Worm (Caenorhabditis elegans) whole organism, L3 larva: ENCODE data around the gene C52G5.2.

Experiments
- R02D3.7 ChIP-seq: fragments of 150-350 bp; optimal IDR thresholded peaks from 2 replicates; lab custom pipeline; 2014; ENCODE audit warnings: missing biosample characterization, missing genetic modification characterization
- ZK546.5 ChIP-seq: sonication (generic microtip); optimal IDR thresholded peaks from 2 replicates; lab custom pipeline; 2017; ENCODE audit warnings: missing biosample characterization, missing genetic modification characterization
- ama-1 ChIP-seq: fragments of 150-350 bp; optimal IDR thresholded peaks from 2 replicates; lab custom pipeline; 2018
- ceh-28 ChIP-seq: fragments of 150-350 bp; optimal IDR thresholded peaks from 2 replicates; lab custom pipeline; 2014; ENCODE audit warnings: missing biosample characterization, missing genetic modification reagents, missing genetic modification characterization
- ceh-82 ChIP-seq: fragments of 150-350 bp; optimal IDR thresholded peaks from 2 replicates; lab custom pipeline; 2014; ENCODE audit warnings: missing biosample characterization, missing genetic modification characterization
- ceh-9 ChIP-seq: sonication (generic microtip); optimal IDR thresholded peaks from 2 replicates; lab custom pipeline; 2018; ENCODE audit warnings: missing biosample characterization, missing genetic modification characterization
- daf-12 ChIP-seq: fragments of 150-350 bp; optimal IDR thresholded peaks from 2 replicates; lab custom pipeline; 2014; ENCODE audit warnings: missing biosample characterization, missing genetic modification reagents, missing genetic modification characterization
- egl-5 ChIP-seq: fragments of 150-350 bp; optimal IDR thresholded peaks from 2 replicates; lab custom pipeline; 2017; ENCODE audit warnings: missing biosample characterization, missing genetic modification reagents, missing genetic modification characterization, inconsistent platforms
- elt-1 ChIP-seq: fragments of 150-350 bp; optimal IDR thresholded peaks from 2 replicates; lab custom pipeline; 2014; ENCODE audit warnings: missing biosample characterization, missing genetic modification characterization
- elt-2 ChIP-seq: sonication (generic microtip); optimal IDR thresholded peaks from 2 replicates; lab custom pipeline; 2016; ENCODE audit warnings: missing genetic modification reagents, mild to moderate bottlenecking, missing genetic modification characterization, missing compliant biosample characterization
- elt-3 ChIP-seq, 3 experiments: fragments of 150-350 bp in 1 of 3; sonication (generic microtip) in 2 of 3; optimal IDR thresholded peaks; 2 replicates in 2 of 3; 4 replicates in 1 of 3; lab custom pipeline; 2014 to 2017; ENCODE audit warnings: missing biosample characterization in 3 of 3, missing genetic modification characterization in 3 of 3
- eor-1 ChIP-seq, 2 experiments: fragments of 150-350 bp; optimal IDR thresholded peaks; 2 replicates each; lab custom pipeline; 2014 to 2018; ENCODE audit warnings: missing biosample characterization in 2 of 2, missing genetic modification characterization in 2 of 2
- fos-1 ChIP-seq: fragments of 150-350 bp; optimal IDR thresholded peaks from 2 replicates; lab custom pipeline; 2014; ENCODE audit warnings: missing biosample characterization, missing genetic modification characterization
- hmg-11 ChIP-seq: sonication (generic microtip); optimal IDR thresholded peaks from 2 replicates; lab custom pipeline; 2016; ENCODE audit warnings: missing genetic modification characterization, missing compliant biosample characterization
- jun-1 ChIP-seq: fragments of 150-350 bp; optimal IDR thresholded peaks from 2 replicates; lab custom pipeline; 2014; ENCODE audit warnings: missing biosample characterization, missing genetic modification reagents, missing genetic modification characterization
- lin-15B ChIP-seq: fragments of 150-350 bp; optimal IDR thresholded peaks from 2 replicates; lab custom pipeline; 2014; ENCODE audit warnings: missing biosample characterization, missing genetic modification characterization
- lin-39 ChIP-seq: fragments of 150-350 bp; optimal IDR thresholded peaks from 2 replicates; lab custom pipeline; 2018; ENCODE audit warnings: missing biosample characterization, missing genetic modification reagents, missing genetic modification characterization
- lsy-12 ChIP-seq: sonication (generic microtip); optimal IDR thresholded peaks from 2 replicates; lab custom pipeline; 2016; ENCODE audit warnings: mild to moderate bottlenecking, missing genetic modification characterization, missing compliant biosample characterization
- mdl-1 ChIP-seq: fragments of 150-350 bp; optimal IDR thresholded peaks from 2 replicates; lab custom pipeline; 2014; ENCODE audit warnings: missing biosample characterization, missing genetic modification characterization
- mml-1 ChIP-seq: fragments of 150-350 bp; sonication (generic microtip); optimal IDR thresholded peaks from 3 replicates; lab custom pipeline; 2014; ENCODE audit warnings: missing biosample characterization, missing genetic modification characterization
- nfya-1 ChIP-seq: sonication (generic microtip); optimal IDR thresholded peaks from 2 replicates; lab custom pipeline; 2017; ENCODE audit warnings: missing genetic modification characterization, mild to moderate bottlenecking, missing compliant biosample characterization, antibody characterized with exemption, moderate library complexity; ENCODE audit not compliant: insufficient read depth
- nhr-12 ChIP-seq: fragments of 150-350 bp; optimal IDR thresholded peaks from 2 replicates; lab custom pipeline; 2014; ENCODE audit warnings: missing biosample characterization, missing genetic modification characterization
- nhr-23 ChIP-seq: fragments of 150-350 bp; optimal IDR thresholded peaks from 2 replicates; lab custom pipeline; 2014; ENCODE audit warnings: missing biosample characterization, missing genetic modification reagents, missing genetic modification characterization
- nhr-237 ChIP-seq: fragments of 150-350 bp; optimal IDR thresholded peaks from 2 replicates; lab custom pipeline; 2014; ENCODE audit warnings: missing biosample characterization, missing genetic modification characterization
- nhr-28 ChIP-seq: fragments of 150-350 bp; optimal IDR thresholded peaks from 2 replicates; lab custom pipeline; 2014; ENCODE audit warnings: missing biosample characterization, missing genetic modification characterization
- nhr-43 ChIP-seq: sonication (generic microtip); optimal IDR thresholded peaks from 2 replicates; lab custom pipeline; 2016; ENCODE audit warnings: mild to moderate bottlenecking, missing genetic modification characterization, missing compliant biosample characterization; ENCODE audit not compliant: poor library complexity, severe bottlenecking
- nhr-67 ChIP-seq: fragments of 150-350 bp; optimal IDR thresholded peaks from 2 replicates; lab custom pipeline; 2014; ENCODE audit warnings: missing biosample characterization, missing genetic modification characterization
- nhr-76 ChIP-seq: fragments of 150-350 bp; sonication (generic microtip); optimal IDR thresholded peaks from 5 replicates; lab custom pipeline; 2014; ENCODE audit warnings: missing biosample characterization, missing genetic modification characterization
- nhr-77 ChIP-seq: fragments of 150-350 bp; optimal IDR thresholded peaks from 2 replicates; lab custom pipeline; 2014; ENCODE audit warnings: missing biosample characterization, missing genetic modification characterization
- pqm-1 ChIP-seq: fragments of 150-350 bp; optimal IDR thresholded peaks from 2 replicates; lab custom pipeline; 2017; ENCODE audit warnings: missing biosample characterization, missing genetic modification characterization, inconsistent platforms
- skn-1 ChIP-seq: fragments of 150-350 bp; optimal IDR thresholded peaks from 2 replicates; lab custom pipeline; 2014; ENCODE audit warnings: missing biosample characterization, missing genetic modification characterization
- snpc-4 ChIP-seq: fragments of 150-350 bp; optimal IDR thresholded peaks from 2 replicates; lab custom pipeline; 2014; ENCODE audit warnings: missing biosample characterization, missing genetic modification characterization
- unc-39 ChIP-seq: sonication (generic microtip); optimal IDR thresholded peaks from 4 replicates; lab custom pipeline; 2017; ENCODE audit warnings: missing biosample characterization, missing genetic modification characterization
- unc-62 ChIP-seq: fragments of 150-350 bp; sonication (generic microtip); optimal IDR thresholded peaks from 4 replicates; lab custom pipeline; 2014; ENCODE audit warnings: missing biosample characterization, missing genetic modification reagents, missing genetic modification characterization
- ztf-11 ChIP-seq: fragments of 150-350 bp; optimal IDR thresholded peaks from 2 replicates; lab custom pipeline; 2014; ENCODE audit warnings: missing biosample characterization, missing genetic modification characterization
- ztf-4 ChIP-seq: fragments of 150-350 bp; optimal IDR thresholded peaks from 2 replicates; lab custom pipeline; 2014; ENCODE audit warnings: missing biosample characterization, missing genetic modification characterization

C52G5.2 gene

DNA sequence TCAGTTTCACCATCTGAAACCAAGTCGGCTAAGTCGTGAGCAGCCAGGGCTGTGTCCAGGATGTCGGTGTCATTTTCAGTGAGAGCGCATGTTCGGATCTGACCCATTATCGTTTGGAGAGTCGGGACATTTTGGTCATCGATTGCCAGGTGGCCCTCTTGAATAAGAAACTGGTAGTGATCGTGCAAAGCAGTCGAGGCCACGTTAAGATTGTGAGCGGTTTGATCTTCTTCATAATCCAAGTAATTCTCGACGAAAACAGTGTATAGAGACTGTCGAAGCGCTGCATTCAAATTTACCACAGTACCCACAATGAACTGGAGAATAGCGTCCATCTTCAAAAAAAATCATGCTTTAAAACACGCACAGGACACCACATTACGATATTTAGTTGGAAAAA lies 19.4 kb downstream of the C52G5.2 start, which contains the start of gene T14G8.6:
Gene T14G8.6, minus strand, starts transcription at position 338 of the 400 bp plus-strand sequence.
- TF ChIP-seq snpc-4 (no peak), elt-3 (tag; optimal IDR thresholded peaks at IDR 0.05; lab: Kevin White, UChicago) (no peak), fos-1 (tag; lab: Kevin White, UChicago) (no peak), ceh-82 (tag; lab: Kevin White, UChicago) (no peak), ztf-11 (tag; lab: Kevin White, UChicago) (no peak), mdl-1 (no peak)

- TF ChIP-seq nhr-77 (tag; lab: Kevin White, UChicago) = no peak
- TF ChIP-seq, all 47 proteins: peak for 0
Measured at ce11 chrX:12863262-12863661, 20.2 kb downstream of the C52G5.2 start.

DNA sequence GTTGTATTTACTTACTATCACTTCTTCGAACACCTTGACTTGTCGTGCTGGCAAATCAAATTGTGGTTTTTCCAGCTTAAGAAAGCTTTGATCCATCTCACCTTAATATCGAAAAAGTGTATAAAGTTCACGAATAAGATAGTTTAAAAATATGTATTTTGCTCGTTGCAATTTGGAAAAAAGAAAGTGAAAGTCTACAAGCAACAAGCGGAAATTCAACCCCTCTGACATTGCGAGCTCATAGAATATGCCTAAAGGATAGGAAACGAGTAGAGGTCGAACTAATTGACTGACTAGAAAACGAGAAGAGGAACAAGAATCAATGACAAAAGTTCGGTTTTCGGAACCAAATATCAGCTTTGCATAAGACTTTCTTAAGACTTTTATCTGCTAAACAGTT lies 20.7 kb downstream of the C52G5.2 start, which contains the start of gene T14G8.4:
Gene T14G8.4, minus strand, starts transcription at position 101 of the 400 bp plus-strand sequence.
- TF ChIP-seq ama-1 (lab: Kevin White, UChicago) (no peak), jun-1 (tag; lab: Kevin White, UChicago) (no peak), elt-1 (tag; lab: Kevin White, UChicago) (no peak), mdl-1 (no peak), unc-62 (GFP tag; lab: Kevin White, UChicago) (no peak), nhr-28 (tag; lab: Kevin White, UChicago) (no peak), nhr-43 (tag; lab: Kevin White, UChicago) (no peak), lsy-12 (no peak)

DNA sequence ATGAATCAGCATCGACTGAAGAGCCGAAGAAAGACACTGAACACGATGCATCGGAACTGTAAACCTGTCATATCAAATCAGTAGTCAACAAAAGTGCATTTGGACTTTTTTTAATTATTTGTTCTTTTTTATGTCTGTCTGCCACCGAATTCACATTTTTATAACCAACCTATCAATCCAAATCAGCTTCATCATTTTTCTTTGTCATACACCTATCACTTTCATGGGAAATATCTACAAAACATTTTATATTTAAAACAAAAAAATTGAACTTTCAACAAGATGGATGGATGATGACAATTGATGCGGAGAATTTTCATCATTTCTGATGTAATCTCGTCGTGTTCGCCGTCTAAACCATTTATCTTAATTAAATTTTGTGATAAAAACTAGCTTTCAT lies 26.3 kb downstream of the C52G5.2 start:
- TF ChIP-seq nhr-28 (tag; lab: Kevin White, UChicago) = no peak
- TF ChIP-seq skn-1 (tag; lab: Kevin White, UChicago) = peak; percentile 14
- TF ChIP-seq fos-1 (tag; lab: Kevin White, UChicago) = no peak
- no peak for TF ChIP-seq ceh-28 (tag; lab: Kevin White, UChicago)
- no peak for TF ChIP-seq mml-1 (tag; lab: Kevin White, UChicago)
- no peak for TF ChIP-seq nhr-23 (tag; lab: Kevin White, UChicago)
- no peak for TF ChIP-seq lsy-12
- no peak for TF ChIP-seq daf-12 (tag; lab: Kevin White, UChicago)
- TF ChIP-seq nhr-12 (tag; lab: Kevin White, UChicago) = no peak
- TF ChIP-seq egl-5 = no peak
- no peak for TF ChIP-seq R02D3.7 (tag; lab: Kevin White, UChicago)
- TF ChIP-seq elt-2 (tag; lab: Kevin White, UChicago) = peak; percentile 20
- TF ChIP-seq pqm-1 (tag; lab: Kevin White, UChicago) = peak; percentile 32
- no peak for TF ChIP-seq hmg-11 (tag; lab: Kevin White, UChicago)
- TF ChIP-seq ztf-4 (tag; lab: Kevin White, UChicago) = no peak

DNA sequence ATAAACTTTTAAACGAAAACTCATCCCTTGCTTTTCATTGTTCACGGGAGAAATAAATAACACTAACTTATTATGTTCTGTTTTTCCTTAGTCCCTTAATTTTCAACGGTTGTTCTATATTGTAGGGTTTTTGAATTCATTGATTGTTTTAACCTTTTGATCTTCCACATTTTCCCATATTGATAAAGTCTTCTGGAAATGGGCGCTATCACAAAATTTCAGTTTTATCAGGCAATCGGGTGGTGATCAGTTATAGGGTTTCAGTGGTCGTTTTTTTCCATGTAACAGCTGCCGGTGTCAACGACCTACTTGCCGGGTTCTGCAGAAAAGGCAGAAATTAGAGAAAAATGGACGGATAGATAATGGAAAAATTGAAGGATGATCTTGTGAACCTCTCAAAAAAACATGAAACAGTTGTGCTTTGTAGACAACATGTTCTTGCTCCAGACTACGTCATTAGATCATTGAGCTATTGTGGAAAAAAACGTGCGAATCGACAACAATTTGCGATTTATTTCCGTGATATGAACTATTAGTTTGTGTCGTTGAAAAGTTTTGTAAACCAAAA lies 26.8 kb downstream of the C52G5.2 start:
- TF ChIP-seq pqm-1 (tag; lab: Kevin White, UChicago) (peak; percentile 63), elt-2 (tag; lab: Kevin White, UChicago) (peak; percentile 70), nfya-1 (tag; lab: Kevin White, UChicago) (peak; percentile 31), nhr-77 (tag; lab: Kevin White, UChicago) (no peak), ceh-28 (tag; lab: Kevin White, UChicago) (peak; percentile 5), nhr-67 (no peak), lin-15B (tag; lab: Kevin White, UChicago) (no peak), mdl-1 (no peak), eor-1 (tag; optimal IDR thresholded peaks at IDR 0.05; lab: Kevin White, UChicago) (no peak), nhr-43 (tag; lab: Kevin White, UChicago) (no peak), egl-5 (peak; percentile 19), nhr-237 (no peak), ceh-9 (tag; lab: Kevin White, UChicago) (no peak), nhr-76 (tag; lab: Kevin White, UChicago) (no peak), nhr-28 (tag; lab: Kevin White, UChicago) (no peak), lin-39 (tag; lab: Kevin White, UChicago) (peak; percentile 28), snpc-4 (no peak), ZK546.5 (tag; lab: Kevin White, UChicago) (no peak), unc-39 (tag; lab: Kevin White, UChicago) (no peak), hmg-11 (tag; lab: Kevin White, UChicago) (no peak)
